Fruit fly (Drosophila melanogaster): ENCODE data around the gene Mhcl.

The Mhcl gene

DNA sequence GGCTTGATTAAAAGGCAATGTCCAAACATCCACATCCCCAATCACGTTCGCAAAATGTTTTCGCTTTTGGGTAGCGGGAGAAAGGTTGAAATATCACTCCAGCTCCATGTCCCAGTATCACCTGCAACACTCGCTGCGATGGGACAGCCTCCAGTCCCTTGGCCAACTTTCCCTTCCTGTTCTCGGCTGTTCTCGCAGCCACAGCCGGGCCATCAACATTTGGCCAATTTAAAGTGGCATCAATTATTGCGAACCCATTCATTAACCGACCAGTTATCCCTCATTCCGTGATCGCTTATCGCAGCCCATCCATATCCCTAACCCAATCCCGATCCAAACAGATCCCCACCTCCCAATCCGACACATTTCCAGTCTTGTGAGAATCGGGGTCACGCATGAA, 14.6 kb upstream of the Mhcl start:
- peak; percentile 52 for TF ChIP-seq Vsx2 (GFP tag; optimal IDR thresholded peaks at IDR 0.05; ENCODE audit: partially characterized antibody)
- no peak for TF ChIP-seq Abd-B (GFP tag; optimal IDR thresholded peaks at IDR 0.05)

DNA sequence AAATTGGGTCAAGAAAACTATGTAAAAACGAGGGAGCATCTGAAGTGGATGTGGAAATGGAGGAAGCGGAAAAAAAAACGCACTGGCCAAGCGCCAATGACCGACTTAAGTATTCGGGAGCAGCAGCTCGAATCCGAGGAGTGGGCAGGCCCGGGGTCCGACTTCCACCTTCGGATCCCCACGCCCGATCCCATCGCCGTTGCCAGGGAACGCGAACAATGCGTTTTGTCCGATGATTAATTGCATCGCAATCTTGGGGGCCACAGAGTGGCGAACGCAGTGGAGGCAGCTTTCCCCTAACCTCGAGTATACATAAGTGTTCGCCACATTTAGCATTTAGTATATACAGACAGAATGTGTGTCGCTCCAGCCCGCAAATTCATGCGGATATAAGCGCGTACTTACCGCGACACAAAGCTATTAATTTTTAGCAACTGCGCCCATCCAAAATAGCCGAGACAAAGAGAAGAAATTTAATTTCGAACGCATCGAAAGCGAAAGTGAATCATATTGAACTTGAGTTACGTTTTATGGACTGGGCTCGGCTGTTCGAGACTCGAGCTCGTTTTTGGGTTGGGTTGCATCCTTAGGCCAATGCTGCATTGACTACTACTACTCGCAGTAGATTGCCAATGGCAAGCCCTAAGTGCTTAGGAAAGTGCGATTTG, 7.4 kb upstream of the Mhcl start:
- TF ChIP-seq dmrt93B (GFP tag; optimal IDR thresholded peaks at IDR 0.05) (no peak), fru (GFP tag; optimal IDR thresholded peaks at IDR 0.05) (no peak), dl (GFP tag; optimal IDR thresholded peaks at IDR 0.05; ENCODE audit: insufficient read depth in 1 of 2, partially characterized antibody in 2 of 2) (no peak), Hr78 (GFP tag; optimal IDR thresholded peaks at IDR 0.05) (no peak), h (GFP tag; optimal IDR thresholded peaks at IDR 0.05) (no peak), usp (GFP tag; optimal IDR thresholded peaks at IDR 0.05) (no peak), Sp1 (GFP tag; optimal IDR thresholded peaks at IDR 0.05) (no peak), Hr83 (GFP tag; optimal IDR thresholded peaks at IDR 0.05; ENCODE audit: poor library complexity, severe bottlenecking) (no peak), brk (GFP tag; optimal IDR thresholded peaks at IDR 0.05) (no peak), tai (GFP tag; optimal IDR thresholded peaks at IDR 0.05) (no peak), N (GFP tag; optimal IDR thresholded peaks at IDR 0.05) (no peak)

DNA sequence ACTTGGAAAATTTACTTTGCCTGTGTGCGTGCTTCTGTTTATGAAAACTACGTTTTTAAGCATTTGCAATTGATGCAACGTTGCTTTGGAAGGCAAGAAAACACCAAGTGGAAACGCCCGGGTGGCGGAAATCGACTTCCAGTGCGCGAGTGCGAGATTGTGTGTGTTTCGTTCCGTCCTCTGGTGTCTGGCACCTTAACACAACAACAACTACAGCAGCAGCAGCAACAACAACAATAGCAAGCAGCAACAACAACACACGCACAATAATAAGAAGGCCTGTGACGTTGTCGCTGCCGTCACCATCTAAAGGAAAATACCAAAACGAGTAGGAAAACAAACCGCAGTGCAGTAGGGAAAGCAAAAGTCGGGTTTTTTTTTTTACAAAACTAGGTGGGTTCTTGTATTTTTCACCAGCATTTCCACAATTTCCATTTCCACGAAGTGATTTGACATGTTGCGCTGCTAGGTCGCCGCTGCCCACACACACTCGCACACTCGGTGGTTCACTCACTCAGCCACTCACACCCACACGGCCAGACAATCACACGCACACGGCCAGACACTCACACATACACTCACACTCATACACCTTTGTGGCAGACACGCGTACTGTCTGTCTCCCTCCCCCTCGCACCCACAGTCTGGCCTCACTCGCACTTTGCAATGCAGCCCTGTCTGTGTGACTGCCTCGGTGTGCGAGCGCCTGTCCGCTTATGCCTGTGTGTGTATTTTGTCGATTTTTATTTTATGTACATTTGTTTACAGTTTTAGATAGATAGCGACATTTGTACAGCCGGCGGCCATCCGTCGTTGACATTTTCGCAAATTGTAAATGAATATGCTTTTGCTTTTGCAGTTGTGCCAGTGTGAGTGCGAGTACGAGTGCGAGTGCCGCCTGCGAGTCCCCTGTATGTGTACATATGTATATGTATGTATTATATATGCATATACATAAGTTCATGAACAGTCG, 993 bp upstream of the Mhcl start:
- TF ChIP-seq foxo (GFP tag; optimal IDR thresholded peaks at IDR 0.05) (peak; percentile 19 to 54), fru (GFP tag; optimal IDR thresholded peaks at IDR 0.05) (peak; percentile 73), usp (GFP tag; optimal IDR thresholded peaks at IDR 0.05) (no peak), CG9705 (GFP tag; optimal IDR thresholded peaks at IDR 0.05) (no peak), Vsx2 (GFP tag; optimal IDR thresholded peaks at IDR 0.05; ENCODE audit: partially characterized antibody) (no peak), Mio (GFP tag; optimal IDR thresholded peaks at IDR 0.05) (peak; percentile 42), sage (GFP tag; optimal IDR thresholded peaks at IDR 0.05) (peak; percentile 14), psq (GFP tag; optimal IDR thresholded peaks at IDR 0.05) (peak; percentile 12), Hr78 (GFP tag; optimal IDR thresholded peaks at IDR 0.05) (peak; percentile 91), HLH106 (tag; optimal IDR thresholded peaks at IDR 0.05) (peak; percentile 44), br (GFP tag; optimal IDR thresholded peaks at IDR 0.05) (peak; percentile 72), brk (GFP tag; optimal IDR thresholded peaks at IDR 0.05) (peak; percentile 88), Myc (optimal IDR thresholded peaks at IDR 0.05) (no peak), GATAd (GFP tag; optimal IDR thresholded peaks at IDR 0.05) (no peak), Hnf4 (GFP tag; optimal IDR thresholded peaks at IDR 0.05) (peak; percentile 81), Abd-B (GFP tag; optimal IDR thresholded peaks at IDR 0.05) (peak; percentile 71), rgr (GFP tag; optimal IDR thresholded peaks at IDR 0.05) (peak; percentile 62), Dfd (GFP tag; optimal IDR thresholded peaks at IDR 0.05) (no peak), woc (GFP tag; optimal IDR thresholded peaks at IDR 0.05) (no peak), dl (GFP tag; optimal IDR thresholded peaks at IDR 0.05; ENCODE audit: insufficient read depth in 1 of 2, partially characterized antibody in 2 of 2) (no peak), CG32264 (GFP tag; optimal IDR thresholded peaks at IDR 0.05) (no peak), ey (GFP tag; optimal IDR thresholded peaks at IDR 0.05) (peak; percentile 25), pan (optimal IDR thresholded peaks at IDR 0.05) (no peak), h (GFP tag; optimal IDR thresholded peaks at IDR 0.05) (peak; percentile 99), Rel (GFP tag; optimal IDR thresholded peaks at IDR 0.05) (peak; percentile 49), Rel (tag; optimal IDR thresholded peaks at IDR 0.05) (peak; percentile 93), dmrt93B (GFP tag; optimal IDR thresholded peaks at IDR 0.05) (no peak), sv (GFP tag; optimal IDR thresholded peaks at IDR 0.05) (no peak), Dif (GFP tag; optimal IDR thresholded peaks at IDR 0.05; ENCODE audit: partially characterized antibody) (peak; percentile 79), Hr83 (GFP tag; optimal IDR thresholded peaks at IDR 0.05; ENCODE audit: poor library complexity, severe bottlenecking) (peak; percentile 98), Sp1 (GFP tag; optimal IDR thresholded peaks at IDR 0.05) (peak; percentile 51), lola (GFP tag; optimal IDR thresholded peaks at IDR 0.05) (no peak), N (GFP tag; optimal IDR thresholded peaks at IDR 0.05) (peak; percentile 100), Jra (GFP tag; optimal IDR thresholded peaks at IDR 0.05) (peak; percentile 75), dsf (GFP tag; optimal IDR thresholded peaks at IDR 0.05; ENCODE audit: borderline replicate concordance) (no peak), tai (GFP tag; optimal IDR thresholded peaks at IDR 0.05) (peak; percentile 64), OdsH (GFP tag; optimal IDR thresholded peaks at IDR 0.05) (peak; percentile 53), jim (GFP tag; optimal IDR thresholded peaks at IDR 0.05) (no peak), CrebA (GFP tag; optimal IDR thresholded peaks at IDR 0.05; ENCODE audit: borderline replicate concordance) (peak; percentile 91)

Data from whole organism, wandering third instar larva.